Worm (Caenorhabditis elegans): Measurements from ENCODE around the gene msp-53.

ce11 chrIV:5088814-5089322 lies 24.0 kb upstream of the msp-53 start, which contains the start of gene ivd-1:
- TF ChIP-seq F52B5.7 (tag; optimal IDR thresholded peaks at IDR 0.05) (no peak), snpc-4 (GFP tag; optimal IDR thresholded peaks at IDR 0.05) (no peak), snpc-4 (tag; optimal IDR thresholded peaks at IDR 0.05) (no peak), ceh-40 (GFP tag; IDR thresholded peaks at IDR 0.05) (no peak), madf-3 (GFP tag; IDR thresholded peaks at IDR 0.05) (no peak), nhr-80 (tag; optimal IDR thresholded peaks at IDR 0.05) (peak; percentile 85)
